Worm (Caenorhabditis elegans): ENCODE measurements around the gene sri-71.

ce11 chrII:2610202-2610912, 17.2 kb upstream of the sri-71 start, which contains the start of gene sri-38:
- no peak for TF ChIP-seq med-1 (GFP tag; optimal IDR thresholded peaks at IDR 0.05; ENCODE audit: insufficient read depth)
- TF ChIP-seq T22C8.4 (GFP tag; IDR thresholded peaks at IDR 0.05), result no peak
